Fruit fly (Drosophila melanogaster): Measurements from ENCODE around the gene Qtzl.
A peak's percentile ranks its signal among the peaks of the same experiment; 100 is the strongest.

Gene Qtzl

DNA sequence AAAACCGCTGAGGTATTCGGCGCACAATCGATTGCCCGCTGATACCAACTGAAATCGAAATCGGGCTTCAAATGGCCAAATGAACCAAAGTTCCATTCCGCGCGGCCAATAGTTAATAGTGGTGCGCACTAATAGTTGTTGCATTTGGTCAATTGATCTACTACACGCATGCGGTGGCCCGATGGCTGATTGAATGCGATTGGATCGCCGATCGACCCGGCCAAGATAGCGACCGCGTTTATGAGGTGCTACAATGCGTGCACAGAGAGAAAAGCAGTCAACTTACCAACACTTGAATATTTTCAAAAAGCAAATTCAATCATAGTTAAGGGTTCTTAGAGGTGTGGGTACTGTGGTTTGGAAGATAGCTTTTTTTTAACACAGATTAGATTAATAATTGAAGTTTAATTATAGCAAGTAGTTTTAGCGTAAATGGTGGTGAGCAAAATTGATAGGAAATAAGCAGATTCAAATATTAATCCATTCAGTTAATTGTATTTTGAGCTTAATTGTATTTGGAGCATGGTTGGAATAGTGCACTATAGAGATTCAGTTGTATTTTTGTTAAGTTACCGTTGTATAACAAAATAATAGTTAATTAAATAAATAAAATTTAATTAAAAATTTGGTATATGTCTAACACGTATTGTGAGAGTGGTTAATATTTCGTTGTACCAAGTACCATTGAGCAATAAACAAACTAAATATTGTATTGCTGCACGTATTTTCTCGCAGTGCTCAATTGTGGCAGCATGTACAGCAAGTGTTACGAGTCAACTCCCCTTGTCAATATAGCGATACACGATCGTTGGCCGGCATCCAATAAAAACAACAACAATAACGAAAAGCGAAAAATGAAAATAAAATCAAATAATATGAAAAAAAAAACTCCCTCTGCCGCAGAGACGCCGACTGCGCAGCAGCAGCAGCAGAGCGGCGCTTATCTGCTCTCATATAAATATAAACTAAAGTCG lies 31.2 kb downstream of the Qtzl start (continued):
- no peak for TF ChIP-seq gfzf (GFP tag; optimal IDR thresholded peaks at IDR 0.05)
- TF ChIP-seq Sox100B (GFP tag; optimal IDR thresholded peaks at IDR 0.05) = peak; percentile 78
- TF ChIP-seq D (optimal IDR thresholded peaks at IDR 0.05) = no peak
- peak; percentile 67 for TF ChIP-seq D (GFP tag; optimal IDR thresholded peaks at IDR 0.05)
- TF ChIP-seq Blimp-1 (GFP tag; optimal IDR thresholded peaks at IDR 0.05) = peak; percentile 63
- peak; percentile 37 for TF ChIP-seq Ravus (GFP tag; IDR thresholded peaks at IDR 0.05)
- no peak for TF ChIP-seq CG18764 (GFP tag; optimal IDR thresholded peaks at IDR 0.05)
- TF ChIP-seq CG11247 (GFP tag; IDR thresholded peaks at IDR 0.05) = peak; percentile 31; the same call in 1 of the 2 replicates
- TF ChIP-seq cas (GFP tag; IDR thresholded peaks at IDR 0.05) = no peak
- peak; percentile 67 for TF ChIP-seq CG13424 (tag; optimal IDR thresholded peaks at IDR 0.05)
- no peak for TF ChIP-seq gro (GFP tag; optimal IDR thresholded peaks at IDR 0.05)
- peak; percentile 63 for TF ChIP-seq slbo (GFP tag; IDR thresholded peaks at IDR 0.05)
- peak; percentile 6 for TF ChIP-seq twi (tag; optimal IDR thresholded peaks at IDR 0.05)
- peak; percentile 6 for TF ChIP-seq CG11398 (GFP tag; optimal IDR thresholded peaks at IDR 0.05)
- TF ChIP-seq CG6689 (GFP tag; IDR thresholded peaks at IDR 0.05) = no peak; the same call in none of the 2 replicates
- TF ChIP-seq mam (GFP tag; optimal IDR thresholded peaks at IDR 0.05) = no peak
- TF ChIP-seq grn (GFP tag; optimal IDR thresholded peaks at IDR 0.05) = peak; percentile 95
- TF ChIP-seq dimm (GFP tag; IDR thresholded peaks at IDR 0.05) = peak; percentile 13; the same call in 1 of the 2 replicates
- TF ChIP-seq Atf-2 (GFP tag; optimal IDR thresholded peaks at IDR 0.05) = no peak
- peak; percentile 3 for TF ChIP-seq CG10543 (GFP tag; optimal IDR thresholded peaks at IDR 0.05)
- peak; percentile 4 for TF ChIP-seq fd3F (GFP tag; optimal IDR thresholded peaks at IDR 0.05)
- no peak for TF ChIP-seq CG9797 (GFP tag; optimal IDR thresholded peaks at IDR 0.05)
- peak; percentile 43 for TF ChIP-seq Vsx1 (GFP tag; optimal IDR thresholded peaks at IDR 0.05)
- no peak for TF ChIP-seq CG10321 (GFP tag; IDR thresholded peaks at IDR 0.05)
- peak in 1 of 2 experiments; percentile 37 for TF ChIP-seq Pdp1 (GFP tag; optimal IDR thresholded peaks at IDR 0.05)
- TF ChIP-seq Mrtf (GFP tag; IDR thresholded peaks at IDR 0.05) = peak; percentile 31; the same call in 1 of the 3 replicates
- peak; percentile 27 for TF ChIP-seq CG1529 (GFP tag; optimal IDR thresholded peaks at IDR 0.05)
- peak; percentile 57 for TF ChIP-seq fd96Cb (tag; optimal IDR thresholded peaks at IDR 0.05)
- TF ChIP-seq CG14441 (GFP tag; IDR thresholded peaks at IDR 0.05) = peak; percentile 62
- no peak for TF ChIP-seq aop (GFP tag; IDR thresholded peaks at IDR 0.05)
- TF ChIP-seq lbe (GFP tag; optimal IDR thresholded peaks at IDR 0.05) = peak; percentile 24
- TF ChIP-seq HLH4C (GFP tag; IDR thresholded peaks at IDR 0.05; ENCODE audit: partially characterized antibody) = no peak
- no peak for TF ChIP-seq abd-A (tag; optimal IDR thresholded peaks at IDR 0.05)
- TF ChIP-seq Dref (GFP tag; IDR thresholded peaks at IDR 0.05) = peak; percentile 45
- TF ChIP-seq CG34376 (GFP tag; optimal IDR thresholded peaks at IDR 0.05) = no peak
- peak; percentile 23; the same call in 1 of the 2 replicates for TF ChIP-seq onecut (GFP tag; IDR thresholded peaks at IDR 0.05)
- peak; percentile 28 for TF ChIP-seq CG3163 (GFP tag; optimal IDR thresholded peaks at IDR 0.05)
- TF ChIP-seq chn (GFP tag; optimal IDR thresholded peaks at IDR 0.05) = peak; percentile 54
- TF ChIP-seq CG4617 (GFP tag; optimal IDR thresholded peaks at IDR 0.05; ENCODE audit: borderline replicate concordance) = no peak
- peak; percentile 31; the same call in 1 of the 2 replicates for TF ChIP-seq crol (GFP tag; IDR thresholded peaks at IDR 0.05)
- no peak; the same call in 1 of the 2 replicates for TF ChIP-seq CG1024 (GFP tag; IDR thresholded peaks at IDR 0.05)
- no peak for TF ChIP-seq CG17186 (GFP tag; optimal IDR thresholded peaks at IDR 0.05)
- peak; percentile 60 for TF ChIP-seq HHEX (GFP tag; optimal IDR thresholded peaks at IDR 0.05)
- TF ChIP-seq CG9215 (GFP tag; IDR thresholded peaks at IDR 0.05) = no peak
- TF ChIP-seq amos (GFP tag; IDR thresholded peaks at IDR 0.05; ENCODE audit: partially characterized antibody) = no peak
- TF ChIP-seq H15 (GFP tag; IDR thresholded peaks at IDR 0.05) = peak; percentile 51; the same call in 1 of the 3 replicates
- TF ChIP-seq CG17802 (tag; optimal IDR thresholded peaks at IDR 0.05) = peak; percentile 0
- TF ChIP-seq Awh (GFP tag; IDR thresholded peaks at IDR 0.05) = peak; percentile 52

Measured in whole organism, embryonic.